Fruit fly (Drosophila melanogaster) whole organism: ENCODE results near the gene CG6567.

Source experiments
- CG8478 ChIP-seq: fragments of >200 bp; optimal IDR thresholded peaks from 2 replicates; lab custom pipeline; 2018; ENCODE audit warnings: inconsistent platforms
- Dll ChIP-seq: fragments of >200 bp; optimal IDR thresholded peaks from 2 replicates; lab custom pipeline; 2017
- EcR ChIP-seq, 2 experiments: fragments of >200 bp; optimal IDR thresholded peaks; 2 replicates each; lab custom pipeline; 2017; ENCODE audit warnings: missing biosample characterization in 2 of 2, missing genetic modification characterization in 2 of 2, missing genetic modification reagents in 2 of 2
- pan ChIP-seq: fragments of >200 bp; optimal IDR thresholded peaks from 2 replicates; lab custom pipeline; 2017
- psq ChIP-seq: fragments of >200 bp; optimal IDR thresholded peaks from 2 replicates; lab custom pipeline; 2017
- usp ChIP-seq: fragments of >200 bp; optimal IDR thresholded peaks from 2 replicates; lab custom pipeline; 2017; ENCODE audit warnings: missing biosample characterization, missing genetic modification characterization, mixed read lengths

DNA sequence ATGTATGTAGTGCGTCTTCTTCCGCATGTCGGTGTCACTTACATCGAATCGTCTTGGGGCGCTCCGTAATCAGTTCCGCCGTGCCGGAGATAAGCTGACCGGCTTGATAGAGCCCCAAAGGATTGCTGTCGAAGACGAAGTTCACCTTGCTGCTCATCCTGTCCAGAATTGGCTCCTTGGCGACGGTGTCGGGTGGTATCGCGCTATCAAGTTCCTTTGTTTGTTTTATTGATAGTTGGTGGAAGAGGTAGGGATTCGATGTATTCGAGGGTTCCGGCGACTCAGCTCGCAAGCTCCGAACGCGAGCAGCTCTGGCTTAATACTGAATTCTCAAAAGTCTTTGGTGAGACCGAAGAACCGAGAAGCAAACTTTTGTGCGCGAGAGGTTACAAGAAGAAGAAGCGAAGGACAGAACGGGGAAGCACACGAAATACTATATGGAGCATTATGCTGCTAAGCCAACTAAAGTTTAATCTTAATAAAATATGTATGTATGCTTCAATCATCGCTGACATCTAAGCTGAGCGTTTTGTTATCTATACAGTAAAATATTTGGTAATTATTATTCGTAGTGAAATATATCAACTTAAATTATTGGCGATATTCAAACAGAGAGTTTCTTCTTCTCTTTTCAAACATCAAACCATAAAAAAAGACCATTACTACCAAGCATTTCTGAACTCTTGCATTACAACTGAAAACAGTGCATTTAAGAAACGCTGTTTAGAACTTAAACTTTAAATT is 30.6 kb upstream of the CG6567 start, which contains the start of gene CG14696:
- TF ChIP-seq pan (lab: Kevin White, UChicago): no peak
- TF ChIP-seq usp (GFP tag; lab: Kevin White, UChicago): no peak
- no peak for TF ChIP-seq EcR (GFP tag; optimal IDR thresholded peaks at IDR 0.05; lab: Kevin White, UChicago)
- TF ChIP-seq CG8478: no peak
- no peak for TF ChIP-seq Dll (lab: Kevin White, UChicago)
- TF ChIP-seq psq (lab: Kevin White, UChicago): no peak
